Worm (Caenorhabditis elegans): ENCODE results near the gene nhr-261.

nhr-261 gene

ce11 chrII:3877874-3878273 lies 13.3 kb upstream of the nhr-261 start, which contains the start of gene sdz-7:
TSS of gene sdz-7 (minus strand) at chrII:3877974.
- no peak for TF ChIP-seq nhr-77 (tag; optimal IDR thresholded peaks at IDR 0.05)
- no peak for TF ChIP-seq D1046.2 (GFP tag; IDR thresholded peaks at IDR 0.05)
- no peak for TF ChIP-seq ztf-7 (tag; optimal IDR thresholded peaks at IDR 0.05)
- no peak for TF ChIP-seq unc-130 (GFP tag; optimal IDR thresholded peaks at IDR 0.05)
- no peak for TF ChIP-seq daf-8 (GFP tag; IDR thresholded peaks at IDR 0.05)
- TF ChIP-seq Y5F2A.4 (GFP tag; optimal IDR thresholded peaks at IDR 0.05), result no peak
- no peak for TF ChIP-seq nhr-76 (tag; optimal IDR thresholded peaks at IDR 0.05)
- TF ChIP-seq skn-1 (tag; optimal IDR thresholded peaks at IDR 0.05), result no peak
- TF ChIP-seq snpc-4 (tag; optimal IDR thresholded peaks at IDR 0.05), result no peak
- TF ChIP-seq nhr-28 (tag; optimal IDR thresholded peaks at IDR 0.05), result no peak
- TF ChIP-seq nhr-25 (tag; optimal IDR thresholded peaks at IDR 0.05; ENCODE audit: borderline replicate concordance, insufficient read depth), result no peak

DNA sequence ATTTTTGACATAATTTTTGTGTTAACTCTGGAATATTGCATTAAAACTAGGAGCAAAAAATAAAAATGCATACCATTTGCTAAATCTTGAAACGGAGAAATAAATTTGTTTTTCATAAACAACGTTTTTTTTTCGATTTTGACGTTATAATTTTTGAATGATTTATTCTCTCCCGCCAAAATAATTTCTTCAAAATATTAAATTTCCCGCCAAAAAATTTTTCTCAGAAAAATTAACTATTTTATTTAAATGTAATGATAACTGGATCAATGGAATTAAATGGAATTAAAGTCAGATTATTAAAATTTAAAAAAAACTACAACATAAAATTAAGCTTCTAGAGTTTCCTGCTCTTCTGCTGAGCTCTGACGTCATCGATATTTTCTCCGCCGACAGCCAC lies 12.6 kb upstream of the nhr-261 start, which contains the start of gene nep-3:
Gene nep-3, minus strand, starts transcription at position 101 of the 400 bp plus-strand sequence.
- TF ChIP-seq nhr-25 (tag; optimal IDR thresholded peaks at IDR 0.05; ENCODE audit: borderline replicate concordance, insufficient read depth) (no peak), T26A8.4 (GFP tag; IDR thresholded peaks at IDR 0.05) (no peak), set-16 (GFP tag; IDR thresholded peaks at IDR 0.05) (no peak), ceh-32 (tag; optimal IDR thresholded peaks at IDR 0.05; ENCODE audit: poor library complexity) (no peak), tag-97 (GFP tag; IDR thresholded peaks at IDR 0.05) (no peak), hmg-1.1 (GFP tag; IDR thresholded peaks at IDR 0.05) (no peak)

ce11 chrII:3869601-3870000 lies 5.0 kb upstream of the nhr-261 start, which contains the start of gene oac-10:
TSS of gene oac-10 (plus strand) at chrII:3869901.
- TF ChIP-seq lin-38 (GFP tag; IDR thresholded peaks at IDR 0.05) (no peak), fos-1 (tag; optimal IDR thresholded peaks at IDR 0.05) (no peak), ztf-7 (tag; optimal IDR thresholded peaks at IDR 0.05) (no peak), egl-43 (GFP tag; IDR thresholded peaks at IDR 0.05) (no peak)

DNA sequence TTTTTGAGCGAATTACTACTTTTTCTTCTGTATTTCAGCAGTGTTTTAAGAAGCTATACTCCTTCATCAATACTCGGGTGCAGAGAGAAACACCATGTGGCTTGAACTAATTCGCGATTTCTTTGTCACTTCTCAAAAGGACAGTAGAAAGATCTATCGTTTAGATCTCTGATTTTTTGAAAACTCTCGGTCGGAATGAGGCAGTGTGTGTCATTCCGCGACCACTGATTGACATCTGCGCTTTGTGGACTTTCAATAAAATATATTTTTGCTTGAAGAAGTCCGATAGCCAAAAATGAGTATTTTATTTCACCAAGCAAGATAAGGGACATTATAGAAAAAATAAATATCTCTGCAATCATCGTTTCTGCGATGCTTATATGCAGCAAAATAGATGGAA lies 2.5 kb downstream of the nhr-261 start:
- no peak for TF ChIP-seq hlh-30 (tag; optimal IDR thresholded peaks at IDR 0.05; ENCODE audit: insufficient read depth)
- TF ChIP-seq tag-97 (GFP tag; IDR thresholded peaks at IDR 0.05), result no peak
- TF ChIP-seq Y5F2A.4 (GFP tag; optimal IDR thresholded peaks at IDR 0.05), result no peak
- TF ChIP-seq nhr-25 (tag; optimal IDR thresholded peaks at IDR 0.05; ENCODE audit: borderline replicate concordance, insufficient read depth), result no peak
- no peak for TF ChIP-seq mep-1 (tag; optimal IDR thresholded peaks at IDR 0.05)
- TF ChIP-seq mdl-1 (tag; optimal IDR thresholded peaks at IDR 0.05), result no peak
- TF ChIP-seq nhr-41 (GFP tag; IDR thresholded peaks at IDR 0.05), result no peak
- TF ChIP-seq D1046.2 (GFP tag; IDR thresholded peaks at IDR 0.05), result no peak
- TF ChIP-seq daf-19 (GFP tag; conservative IDR thresholded peaks at IDR 0.05), result no peak
- no peak for TF ChIP-seq ceh-20 (GFP tag; IDR thresholded peaks at IDR 0.05)
- no peak for TF ChIP-seq nhr-102 (tag; optimal IDR thresholded peaks at IDR 0.05)
- no peak for TF ChIP-seq unc-62 (GFP tag; optimal IDR thresholded peaks at IDR 0.05 in 1 of 2)
- no peak for TF ChIP-seq unc-62 (tag; optimal IDR thresholded peaks at IDR 0.05)
- no peak for TF ChIP-seq F37D6.2 (tag; optimal IDR thresholded peaks at IDR 0.05)
- TF ChIP-seq vab-7 (GFP tag; IDR thresholded peaks at IDR 0.05), result no peak
- no peak for TF ChIP-seq dve-1 (tag; optimal IDR thresholded peaks at IDR 0.05; ENCODE audit: insufficient read depth)
- TF ChIP-seq ceh-44 (GFP tag; IDR thresholded peaks at IDR 0.05), result no peak
- no peak for TF ChIP-seq egl-43 (GFP tag; IDR thresholded peaks at IDR 0.05)

ce11 chrII:3860826-3861225 lies 3.7 kb downstream of the nhr-261 start, which contains the start of gene oac-11:
TSS of gene oac-11 (minus strand) at chrII:3860926.
- TF ChIP-seq lim-7 (GFP tag; IDR thresholded peaks at IDR 0.05) (no peak), nhr-42 (GFP tag; IDR thresholded peaks at IDR 0.05) (no peak), spr-3 (GFP tag; optimal IDR thresholded peaks at IDR 0.05) (no peak), hif-1 (tag; optimal IDR thresholded peaks at IDR 0.05) (no peak), duxl-1 (tag; optimal IDR thresholded peaks at IDR 0.05; ENCODE audit: poor library complexity) (no peak)
